Fruit fly (Drosophila melanogaster): ENCODE data around the gene Jhbp2.

DNA sequence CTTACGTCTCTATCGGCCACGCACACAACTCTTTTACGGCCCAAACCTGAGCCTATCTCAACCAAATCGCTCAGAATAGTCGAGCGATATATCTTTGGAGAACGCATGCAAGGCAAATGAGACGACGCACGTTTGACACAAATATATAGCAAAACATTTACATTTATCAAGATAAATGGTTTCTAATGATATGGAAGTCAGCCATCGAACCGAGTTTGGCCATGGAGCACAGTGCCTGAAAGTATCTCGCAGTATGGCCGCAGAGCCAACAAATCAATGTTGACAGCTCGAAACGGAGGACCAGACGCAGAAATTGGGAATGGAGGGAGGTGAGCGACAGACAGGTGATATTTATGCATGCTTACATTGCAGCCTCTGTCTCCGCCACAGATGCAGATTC is 26.3 kb upstream of the Jhbp2 start:
- TF ChIP-seq ovo (GFP tag; optimal IDR thresholded peaks at IDR 0.05) (no peak), Mnt (GFP tag; optimal IDR thresholded peaks at IDR 0.05) (no peak), bab1 (GFP tag; optimal IDR thresholded peaks at IDR 0.05) (no peak), kay (GFP tag; ENCODE audit: borderline replicate concordance) (no peak), CG5204 (GFP tag; optimal IDR thresholded peaks at IDR 0.05) (no peak), CG11617 (GFP tag; optimal IDR thresholded peaks at IDR 0.05) (no peak), CG7101 (tag; optimal IDR thresholded peaks at IDR 0.05) (no peak)

Measured in whole organism, adult.